Worm (Caenorhabditis elegans) whole organism, L3 larva: ENCODE results near the gene srx-29.
"Not testable (repeated sequence)": the region's sequence is repeated elsewhere in the genome, so short reads cannot be mapped to it uniquely, and the experiment has no call there.

Experiments
- R02D3.7 ChIP-seq: fragments of 150-350 bp; optimal IDR thresholded peaks from 2 replicates; lab custom pipeline; 2014; ENCODE audit warnings: missing biosample characterization, missing genetic modification characterization
- ceh-82 ChIP-seq: fragments of 150-350 bp; optimal IDR thresholded peaks from 2 replicates; lab custom pipeline; 2014; ENCODE audit warnings: missing biosample characterization, missing genetic modification characterization
- ceh-9 ChIP-seq: sonication (generic microtip); optimal IDR thresholded peaks from 2 replicates; lab custom pipeline; 2018; ENCODE audit warnings: missing biosample characterization, missing genetic modification characterization
- daf-12 ChIP-seq: fragments of 150-350 bp; optimal IDR thresholded peaks from 2 replicates; lab custom pipeline; 2014; ENCODE audit warnings: missing biosample characterization, missing genetic modification reagents, missing genetic modification characterization
- egl-27 ChIP-seq: sonication (generic microtip); optimal IDR thresholded peaks from 4 replicates; lab custom pipeline; 2017; ENCODE audit warnings: missing biosample characterization, missing genetic modification reagents, missing genetic modification characterization
- egl-5 ChIP-seq: fragments of 150-350 bp; optimal IDR thresholded peaks from 2 replicates; lab custom pipeline; 2017; ENCODE audit warnings: missing biosample characterization, missing genetic modification reagents, missing genetic modification characterization, inconsistent platforms
- elt-1 ChIP-seq: fragments of 150-350 bp; optimal IDR thresholded peaks from 2 replicates; lab custom pipeline; 2014; ENCODE audit warnings: missing biosample characterization, missing genetic modification characterization
- elt-2 ChIP-seq: sonication (generic microtip); optimal IDR thresholded peaks from 2 replicates; lab custom pipeline; 2016; ENCODE audit warnings: missing genetic modification reagents, mild to moderate bottlenecking, missing genetic modification characterization, missing compliant biosample characterization
- elt-3 ChIP-seq, 3 experiments: fragments of 150-350 bp in 1 of 3; sonication (generic microtip) in 2 of 3; optimal IDR thresholded peaks; 2 replicates in 2 of 3; 4 replicates in 1 of 3; lab custom pipeline; 2014 to 2017; ENCODE audit warnings: missing biosample characterization in 3 of 3, missing genetic modification characterization in 3 of 3
- eor-1 ChIP-seq, 2 experiments: fragments of 150-350 bp; optimal IDR thresholded peaks; 2 replicates each; lab custom pipeline; 2014 to 2018; ENCODE audit warnings: missing biosample characterization in 2 of 2, missing genetic modification characterization in 2 of 2
- fkh-10 ChIP-seq: sonication (generic microtip); optimal IDR thresholded peaks from 2 replicates; lab custom pipeline; 2017; ENCODE audit warnings: missing biosample characterization, missing genetic modification reagents, missing genetic modification characterization
- fos-1 ChIP-seq: fragments of 150-350 bp; optimal IDR thresholded peaks from 2 replicates; lab custom pipeline; 2014; ENCODE audit warnings: missing biosample characterization, missing genetic modification characterization
- hmg-11 ChIP-seq: sonication (generic microtip); optimal IDR thresholded peaks from 2 replicates; lab custom pipeline; 2016; ENCODE audit warnings: missing genetic modification characterization, missing compliant biosample characterization
- jun-1 ChIP-seq: fragments of 150-350 bp; optimal IDR thresholded peaks from 2 replicates; lab custom pipeline; 2014; ENCODE audit warnings: missing biosample characterization, missing genetic modification reagents, missing genetic modification characterization
- lsy-12 ChIP-seq: sonication (generic microtip); optimal IDR thresholded peaks from 2 replicates; lab custom pipeline; 2016; ENCODE audit warnings: mild to moderate bottlenecking, missing genetic modification characterization, missing compliant biosample characterization
- mdl-1 ChIP-seq: fragments of 150-350 bp; optimal IDR thresholded peaks from 2 replicates; lab custom pipeline; 2014; ENCODE audit warnings: missing biosample characterization, missing genetic modification characterization
- mml-1 ChIP-seq: fragments of 150-350 bp; sonication (generic microtip); optimal IDR thresholded peaks from 3 replicates; lab custom pipeline; 2014; ENCODE audit warnings: missing biosample characterization, missing genetic modification characterization
- nfya-1 ChIP-seq: sonication (generic microtip); optimal IDR thresholded peaks from 2 replicates; lab custom pipeline; 2017; ENCODE audit warnings: missing genetic modification characterization, mild to moderate bottlenecking, missing compliant biosample characterization, antibody characterized with exemption, moderate library complexity; ENCODE audit not compliant: insufficient read depth
- nhr-11 ChIP-seq: fragments of 150-350 bp; optimal IDR thresholded peaks from 2 replicates; lab custom pipeline; 2014; ENCODE audit warnings: missing biosample characterization, missing genetic modification characterization
- nhr-12 ChIP-seq: fragments of 150-350 bp; optimal IDR thresholded peaks from 2 replicates; lab custom pipeline; 2014; ENCODE audit warnings: missing biosample characterization, missing genetic modification characterization
- nhr-237 ChIP-seq: fragments of 150-350 bp; optimal IDR thresholded peaks from 2 replicates; lab custom pipeline; 2014; ENCODE audit warnings: missing biosample characterization, missing genetic modification characterization
- nhr-67 ChIP-seq: fragments of 150-350 bp; optimal IDR thresholded peaks from 2 replicates; lab custom pipeline; 2014; ENCODE audit warnings: missing biosample characterization, missing genetic modification characterization
- nhr-76 ChIP-seq: fragments of 150-350 bp; sonication (generic microtip); optimal IDR thresholded peaks from 5 replicates; lab custom pipeline; 2014; ENCODE audit warnings: missing biosample characterization, missing genetic modification characterization
- nhr-77 ChIP-seq: fragments of 150-350 bp; optimal IDR thresholded peaks from 2 replicates; lab custom pipeline; 2014; ENCODE audit warnings: missing biosample characterization, missing genetic modification characterization
- pha-4 ChIP-seq: fragments of 150-350 bp; optimal IDR thresholded peaks from 2 replicates; lab custom pipeline; 2014; ENCODE audit warnings: missing biosample characterization, missing genetic modification reagents, missing genetic modification characterization
- pqm-1 ChIP-seq: fragments of 150-350 bp; optimal IDR thresholded peaks from 2 replicates; lab custom pipeline; 2017; ENCODE audit warnings: missing biosample characterization, missing genetic modification characterization, inconsistent platforms
- sea-2 ChIP-seq: fragments of 150-350 bp; sonication (generic microtip); optimal IDR thresholded peaks from 4 replicates; lab custom pipeline; 2014; ENCODE audit warnings: missing biosample characterization, missing genetic modification reagents, missing genetic modification characterization
- tbx-2 ChIP-seq: sonication (generic microtip); optimal IDR thresholded peaks from 2 replicates; lab custom pipeline; 2016; ENCODE audit warnings: mild to moderate bottlenecking, missing genetic modification characterization, missing compliant biosample characterization
- unc-39 ChIP-seq: sonication (generic microtip); optimal IDR thresholded peaks from 4 replicates; lab custom pipeline; 2017; ENCODE audit warnings: missing biosample characterization, missing genetic modification characterization
- zag-1 ChIP-seq: fragments of 150-350 bp; optimal IDR thresholded peaks from 2 replicates; lab custom pipeline; 2014; ENCODE audit warnings: missing biosample characterization, missing genetic modification characterization
- ztf-11 ChIP-seq: fragments of 150-350 bp; optimal IDR thresholded peaks from 2 replicates; lab custom pipeline; 2014; ENCODE audit warnings: missing biosample characterization, missing genetic modification characterization
- ztf-4 ChIP-seq: fragments of 150-350 bp; optimal IDR thresholded peaks from 2 replicates; lab custom pipeline; 2014; ENCODE audit warnings: missing biosample characterization, missing genetic modification characterization

The srx-29 gene

DNA sequence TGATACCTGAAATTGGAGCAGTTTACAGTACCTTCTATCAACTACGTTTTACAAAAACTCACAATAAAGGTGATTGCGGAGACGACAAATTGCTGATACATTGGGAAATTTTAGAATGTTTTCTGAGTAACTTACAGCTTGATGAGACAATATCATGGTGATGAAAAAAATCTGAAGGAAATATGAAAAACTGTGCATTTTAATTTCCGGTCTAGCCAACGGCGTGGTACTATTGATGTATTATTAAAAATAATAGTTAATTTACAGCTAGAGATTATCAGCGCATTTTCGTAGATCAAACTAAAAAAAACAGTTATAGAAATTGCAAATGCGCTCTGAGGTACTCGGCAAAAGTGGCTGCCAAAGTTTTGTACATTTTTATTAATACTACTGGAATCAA lies at the start of gene srx-29:
Gene srx-29 (minus strand): TSS at position 101 of the 400 bp plus-strand sequence.
- no peak for TF ChIP-seq nhr-76 (tag; lab: Kevin White, UChicago)
- TF ChIP-seq elt-3 (tag; optimal IDR thresholded peaks at IDR 0.05; lab: Kevin White, UChicago): no peak
- no peak for TF ChIP-seq pqm-1 (tag; lab: Kevin White, UChicago)
- TF ChIP-seq pha-4: no peak
- no peak for TF ChIP-seq elt-1 (tag; lab: Kevin White, UChicago)

DNA sequence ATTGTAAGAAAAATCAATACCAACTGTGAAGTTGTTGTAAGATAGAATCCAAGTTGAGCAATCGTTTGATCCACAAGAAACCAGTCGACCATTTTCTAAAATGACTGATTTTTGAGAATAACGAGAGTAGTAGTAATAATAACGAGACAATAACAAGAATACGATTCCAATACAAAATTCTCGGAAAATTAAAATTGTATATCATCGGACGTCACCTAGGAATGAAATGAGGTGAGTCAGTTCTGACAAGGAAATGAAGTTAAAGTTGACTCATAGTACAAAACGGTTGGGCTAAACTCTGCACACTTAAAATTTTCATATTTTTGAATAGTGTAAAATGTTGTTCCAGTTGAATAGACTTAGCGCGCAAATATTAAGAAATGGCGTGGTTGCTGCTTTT lies 46.4 kb upstream of the srx-29 start, which contains the start of gene str-19:
Gene str-19 (minus strand): TSS at position 101 of the 400 bp plus-strand sequence.
- TF ChIP-seq ztf-11 (tag; lab: Kevin White, UChicago); fos-1; egl-5 (tag; lab: Kevin White, UChicago): not testable (repeated sequence)
- TF ChIP-seq, all 47 proteins: peak for 0; not testable (repeated sequence) for 47

DNA sequence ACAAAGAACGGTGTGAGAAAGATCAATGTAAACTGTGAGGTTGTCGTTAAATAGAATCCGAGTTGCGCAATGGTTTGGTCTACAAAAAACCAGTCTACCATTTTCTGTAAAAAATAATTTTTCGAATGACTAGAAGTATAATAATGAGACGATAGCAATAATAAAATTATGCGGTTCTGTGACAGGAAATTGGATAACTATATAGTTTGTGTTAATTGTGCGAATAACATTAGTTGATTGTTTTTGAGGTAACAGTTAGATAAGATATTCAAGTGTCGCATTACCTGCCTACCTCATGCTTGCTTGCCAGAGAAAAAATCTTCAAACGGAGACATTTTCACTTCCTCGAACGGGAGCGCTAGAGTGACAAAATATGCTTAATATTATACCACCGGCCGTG lies 43.9 kb upstream of the srx-29 start, which contains the start of gene str-18:
Gene str-18 (minus strand): TSS at position 101 of the 400 bp plus-strand sequence.
- no peak for TF ChIP-seq nhr-237 (tag; lab: Kevin White, UChicago)
- TF ChIP-seq fos-1: no peak
- TF ChIP-seq elt-2 (tag; lab: Kevin White, UChicago): no peak
- TF ChIP-seq mdl-1 (tag; lab: Kevin White, UChicago): no peak
- no peak for TF ChIP-seq daf-12
- no peak for TF ChIP-seq pqm-1 (tag; lab: Kevin White, UChicago)
- no peak for TF ChIP-seq sea-2 (GFP tag; lab: Kevin White, UChicago)

DNA sequence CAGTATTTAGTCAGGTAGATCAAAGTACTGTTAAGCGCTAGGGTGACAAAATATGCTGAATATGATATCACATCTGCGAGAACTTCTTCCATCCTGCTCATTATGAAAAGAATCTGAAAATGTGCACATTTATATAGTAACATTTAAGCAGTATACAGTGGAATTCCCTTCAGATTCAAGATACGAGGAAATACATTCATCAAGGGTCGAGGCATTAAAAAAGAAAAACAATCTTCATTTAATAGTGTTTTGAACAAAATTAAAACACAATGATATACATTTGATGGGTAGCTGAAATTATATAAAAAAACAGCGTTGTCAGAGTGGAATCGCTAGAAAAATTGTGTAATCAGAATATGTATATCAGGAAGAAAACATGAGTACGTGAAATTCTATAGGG lies 37.7 kb upstream of the srx-29 start, which contains the start of gene str-27:
Gene str-27 (minus strand): TSS at position 101 of the 400 bp plus-strand sequence.
- TF ChIP-seq elt-1 (tag; lab: Kevin White, UChicago): no peak
- no peak for TF ChIP-seq R02D3.7 (tag; lab: Kevin White, UChicago)
- no peak for TF ChIP-seq mdl-1 (tag; lab: Kevin White, UChicago)
- no peak for TF ChIP-seq nhr-11 (tag; lab: Kevin White, UChicago)
- no peak for TF ChIP-seq nhr-77 (tag; lab: Kevin White, UChicago)
- no peak for TF ChIP-seq ztf-4

DNA sequence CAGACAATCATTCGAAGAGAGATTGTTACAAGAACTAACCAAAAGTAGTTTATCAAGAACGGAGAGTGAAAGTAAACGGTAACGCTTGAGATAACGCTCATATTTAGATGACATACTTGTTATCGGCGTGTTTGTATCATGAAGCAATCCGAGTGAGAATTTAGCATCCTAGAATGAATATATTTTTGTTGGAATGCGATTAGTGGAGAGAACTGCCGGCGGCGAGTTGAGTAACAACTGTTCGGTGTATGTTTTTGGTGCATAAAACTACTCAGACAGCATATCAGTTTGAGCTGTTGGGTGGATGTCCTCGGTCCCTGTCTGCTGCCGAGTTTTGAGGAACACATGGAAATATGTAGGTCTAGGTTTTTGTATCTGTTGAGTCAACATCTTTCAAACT lies 35.6 kb upstream of the srx-29 start, which contains the start of gene T23D5.3:
Gene T23D5.3 (minus strand): TSS at position 101 of the 400 bp plus-strand sequence.
- TF ChIP-seq nhr-12 (no peak), lsy-12 (tag; lab: Kevin White, UChicago) (no peak), jun-1 (tag; lab: Kevin White, UChicago) (no peak), ceh-82 (no peak), egl-27 (tag; lab: Kevin White, UChicago) (no peak), fos-1 (no peak), ceh-9 (tag; lab: Kevin White, UChicago) (no peak), daf-12 (no peak), fkh-10 (GFP tag; lab: Kevin White, UChicago) (no peak), eor-1 (tag; optimal IDR thresholded peaks at IDR 0.05; lab: Kevin White, UChicago) (no peak), zag-1 (tag; lab: Kevin White, UChicago) (no peak), elt-2 (tag; lab: Kevin White, UChicago) (no peak), hmg-11 (tag; lab: Kevin White, UChicago) (no peak), unc-39 (no peak), mml-1 (tag; lab: Kevin White, UChicago) (no peak), nhr-67 (tag; lab: Kevin White, UChicago) (no peak), nhr-237 (tag; lab: Kevin White, UChicago) (no peak), tbx-2 (tag; lab: Kevin White, UChicago) (no peak)

DNA sequence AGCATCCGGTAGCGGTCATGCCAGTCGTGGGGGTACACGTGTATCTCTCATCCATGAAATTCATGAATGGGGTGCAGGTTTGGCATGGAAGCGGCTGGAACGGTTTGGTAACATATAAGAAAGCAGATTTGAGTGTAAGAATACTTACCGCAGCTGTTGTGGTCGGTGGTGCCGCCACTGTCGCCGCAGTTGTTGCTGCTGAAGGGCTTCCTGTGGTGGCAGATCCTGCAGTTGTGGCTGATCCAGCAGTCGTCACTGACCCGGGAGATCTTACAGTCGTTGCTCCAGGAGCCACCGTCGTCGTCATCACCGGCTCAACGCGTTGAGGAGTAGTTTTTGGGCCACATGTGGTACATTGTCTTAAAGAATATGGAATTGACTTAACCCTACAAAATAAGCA lies 35.0 kb upstream of the srx-29 start:
- TF ChIP-seq ceh-82 (no peak), nfya-1 (tag; lab: Kevin White, UChicago) (no peak)
